Worm (Caenorhabditis elegans) whole organism, early embryonic: Measurements from ENCODE around the gene F10D7.3.

ENCODE experiments used
- B0310.2 ChIP-seq: sonication (generic microtip); optimal IDR thresholded peaks from 2 replicates; lab custom pipeline; 2016; ENCODE audit warnings: mild to moderate bottlenecking, missing genetic modification characterization, missing compliant biosample characterization
- F13C5.2 ChIP-seq: sonication (generic microtip); optimal IDR thresholded peaks from 2 replicates; lab custom pipeline; 2017; ENCODE audit warnings: mild to moderate bottlenecking, missing genetic modification characterization, inconsistent platforms, missing compliant biosample characterization
- aly-1 ChIP-seq: sonication (generic microtip); optimal IDR thresholded peaks from 2 replicates; lab custom pipeline; 2016; ENCODE audit warnings: missing genetic modification characterization, missing compliant biosample characterization
- ama-1 ChIP-seq: fragments of 150-350 bp; optimal IDR thresholded peaks from 2 replicates; lab custom pipeline; 2014
- ceh-13 ChIP-seq: fragments of 200-800 bp; sonication (Bioruptor generic); optimal IDR thresholded peaks from 2 replicates; lab custom pipeline; 2018; ENCODE audit warnings: mild to moderate bottlenecking, missing genetic modification characterization, missing compliant biosample characterization
- flt-1 ChIP-seq: fragments of 200-800 bp; sonication (Bioruptor generic); IDR thresholded peaks from 2 replicates; pipeline ENCODE4 v1.3.6; 2022; ENCODE audit warnings: missing genetic modification characterization, missing compliant biosample characterization
- hmbx-1 ChIP-seq: sonication (generic microtip); optimal IDR thresholded peaks from 2 replicates; lab custom pipeline; 2016; ENCODE audit warnings: mild to moderate bottlenecking, missing genetic modification characterization, missing compliant biosample characterization
- hnd-1 ChIP-seq: sonication (generic microtip); optimal IDR thresholded peaks from 2 replicates; lab custom pipeline; 2016; ENCODE audit warnings: missing genetic modification characterization, missing compliant biosample characterization
- scrt-1 ChIP-seq: fragments of 200-800 bp; sonication (Bioruptor generic); IDR thresholded peaks from 2 replicates; pipeline ENCODE4 v1.3.6; 2022; ENCODE audit warnings: missing genetic modification characterization, missing compliant biosample characterization
- sea-1 ChIP-seq: fragments of 200-800 bp; sonication (Bioruptor generic); conservative IDR thresholded peaks from 2 replicates; pipeline ENCODE4 v1.3.6; 2022; ENCODE audit warnings: missing genetic modification characterization, missing compliant biosample characterization
- tbx-11 ChIP-seq: fragments of 200-800 bp; sonication (Bioruptor generic); IDR thresholded peaks from 2 replicates; pipeline ENCODE4 v1.3.6; 2022; ENCODE audit warnings: missing genetic modification characterization, missing compliant biosample characterization
- tbx-37 ChIP-seq: fragments of 200-800 bp; sonication (Bioruptor generic); conservative IDR thresholded peaks from 2 replicates; pipeline ENCODE4 v1.3.6; 2022; ENCODE audit warnings: missing genetic modification reagents, missing genetic modification characterization, missing compliant biosample characterization

DNA sequence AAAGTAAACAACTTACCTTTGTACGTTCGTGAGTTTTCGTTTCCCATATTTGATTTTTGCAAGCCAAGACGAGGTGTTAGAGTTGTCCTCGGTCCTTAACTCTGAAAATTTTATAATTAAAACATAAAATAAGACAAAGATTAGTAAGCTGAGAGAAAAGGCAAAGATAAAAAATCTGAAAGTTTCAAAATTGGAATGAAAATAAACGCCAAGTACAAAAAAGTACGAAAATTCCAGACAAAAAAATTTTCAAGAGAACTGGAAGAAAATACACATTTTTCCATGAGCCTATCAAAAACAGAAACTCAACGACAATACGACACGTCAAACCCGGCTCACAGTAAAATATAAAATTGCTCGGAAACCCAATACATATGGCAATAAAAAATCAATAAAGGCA, 17.1 kb upstream of the F10D7.3 start, which contains the start of gene F10D7.5:
- TF ChIP-seq ama-1 (no peak), hnd-1 (no peak), tbx-11 (GFP tag; lab: Robert Waterston, UW) (no peak), flt-1 (GFP tag; lab: Robert Waterston, UW) (no peak), hmbx-1 (tag; lab: Kevin White, UChicago) (no peak), ceh-13 (no peak), tbx-37 (GFP tag; lab: Robert Waterston, UW) (no peak), sea-1 (GFP tag; lab: Robert Waterston, UW) (no peak), B0310.2 (no peak), F13C5.2 (tag; lab: Kevin White, UChicago) (no peak), scrt-1 (GFP tag; lab: Robert Waterston, UW) (no peak), aly-1 (tag; lab: Kevin White, UChicago) (no peak)
